Worm (Caenorhabditis elegans) whole organism, young adult: ENCODE measurements around the gene ZC190.7.
"Not testable (repeated sequence)": the region's sequence is repeated elsewhere in the genome, so short reads cannot be mapped to it uniquely, and the experiment has no call there.

Source experiments
- B0019.2 ChIP-seq: fragments of 200-800 bp; sonication (Bioruptor generic); conservative IDR thresholded peaks from 2 replicates; pipeline ENCODE4 v1.3.6; 2022; ENCODE audit warnings: missing genetic modification reagents, missing genetic modification characterization, missing compliant biosample characterization
- B0035.1 ChIP-seq: sonication (generic microtip); optimal IDR thresholded peaks from 2 replicates; lab custom pipeline; 2016; ENCODE audit warnings: missing genetic modification characterization, mild to moderate bottlenecking, missing compliant biosample characterization, missing genotype, missing genetic modification reagents
- B0261.1 ChIP-seq: sonication (generic microtip); optimal IDR thresholded peaks from 2 replicates; lab custom pipeline; 2016; ENCODE audit warnings: mild to moderate bottlenecking, missing genetic modification characterization, moderate library complexity, missing compliant biosample characterization
- C17E4.6 ChIP-seq: fragments of 200-800 bp; sonication (Bioruptor generic); IDR thresholded peaks from 2 replicates; pipeline ENCODE4 v1.3.6; 2022; ENCODE audit warnings: missing genetic modification reagents, missing genetic modification characterization, missing compliant biosample characterization
- F22D6.2 ChIP-seq: sonication (generic microtip); optimal IDR thresholded peaks from 2 replicates; lab custom pipeline; 2016; ENCODE audit warnings: mild to moderate bottlenecking, missing genetic modification characterization, missing compliant biosample characterization
- F37B4.10 ChIP-seq: fragments of 200-800 bp; sonication (Bioruptor generic); IDR thresholded peaks from 2 replicates; pipeline ENCODE4 v1.3.6; 2022; ENCODE audit warnings: missing genetic modification characterization, missing compliant biosample characterization
- F39B2.1 ChIP-seq: fragments of 200-800 bp; sonication (Bioruptor generic); IDR thresholded peaks from 2 replicates; pipeline ENCODE4 v1.3.6; 2022; ENCODE audit warnings: missing genetic modification reagents, missing genetic modification characterization, missing compliant biosample characterization
- F52B5.7 ChIP-seq: sonication (generic microtip); optimal IDR thresholded peaks from 2 replicates; lab custom pipeline; 2016; ENCODE audit warnings: mild to moderate bottlenecking, missing genetic modification characterization, missing compliant biosample characterization
- F57A8.1 ChIP-seq: fragments of 200-800 bp; sonication (Bioruptor generic); optimal IDR thresholded peaks from 2 replicates; lab custom pipeline; 2018; ENCODE audit warnings: mild to moderate bottlenecking, missing genetic modification characterization, moderate library complexity, missing compliant biosample characterization
- K11D2.4 ChIP-seq: fragments of 200-800 bp; sonication (Bioruptor generic); IDR thresholded peaks from 2 replicates; pipeline ENCODE4 v1.3.6; 2022; ENCODE audit warnings: missing genetic modification reagents, missing genetic modification characterization, missing compliant biosample characterization
- T26A5.8 ChIP-seq: sonication (generic microtip); optimal IDR thresholded peaks from 2 replicates; lab custom pipeline; 2016; ENCODE audit warnings: missing genetic modification characterization, missing compliant biosample characterization
- ceh-40 ChIP-seq: fragments of 200-800 bp; sonication (Bioruptor generic); IDR thresholded peaks from 2 replicates; pipeline ENCODE4 v1.3.6; 2022; ENCODE audit warnings: missing genetic modification characterization, missing compliant biosample characterization
- ceh-58 ChIP-seq: fragments of 200-800 bp; sonication (Bioruptor generic); IDR thresholded peaks from 2 replicates; pipeline ENCODE4 v1.3.6; 2022; ENCODE audit warnings: missing genetic modification characterization, missing compliant biosample characterization
- ceh-79 ChIP-seq: sonication (generic microtip); optimal IDR thresholded peaks from 2 replicates; lab custom pipeline; 2017; ENCODE audit warnings: mild to moderate bottlenecking, missing genetic modification characterization, missing compliant biosample characterization
- dpff-1 ChIP-seq: sonication (generic microtip); optimal IDR thresholded peaks from 2 replicates; lab custom pipeline; 2017; ENCODE audit warnings: mild to moderate bottlenecking, missing genetic modification characterization, missing compliant biosample characterization
- dpl-1 ChIP-seq: fragments of 150-350 bp; optimal IDR thresholded peaks from 2 replicates; lab custom pipeline; 2014; ENCODE audit warnings: missing biosample characterization, missing genetic modification reagents, missing genetic modification characterization
- hrde-1 ChIP-seq: sonication (generic microtip); optimal IDR thresholded peaks from 2 replicates; lab custom pipeline; 2016; ENCODE audit warnings: missing genetic modification characterization, mild to moderate bottlenecking, missing compliant biosample characterization, moderate library complexity, missing genotype, missing genetic modification reagents, borderline replicate concordance
- hsf-1 ChIP-seq: fragments of 200-800 bp; sonication (Bioruptor generic); IDR thresholded peaks from 2 replicates; pipeline ENCODE4 v1.3.6; 2022; ENCODE audit warnings: missing genetic modification reagents, missing genetic modification characterization, missing compliant biosample characterization
- lag-1 ChIP-seq: fragments of 200-800 bp; sonication (Bioruptor generic); IDR thresholded peaks from 2 replicates; pipeline ENCODE4 v1.3.6; 2022; ENCODE audit warnings: missing genetic modification reagents, missing genetic modification characterization, missing compliant biosample characterization
- lin-26 ChIP-seq: fragments of 200-800 bp; sonication (Bioruptor generic); IDR thresholded peaks from 2 replicates; pipeline ENCODE4 v1.3.6; 2022; ENCODE audit warnings: missing genetic modification reagents, missing genetic modification characterization, missing compliant biosample characterization
- lin-54 ChIP-seq: fragments of 200-800 bp; sonication (Bioruptor generic); optimal IDR thresholded peaks from 2 replicates; lab custom pipeline; 2018; ENCODE audit warnings: mild to moderate bottlenecking, missing genetic modification characterization, missing compliant biosample characterization
- lsl-1 ChIP-seq: fragments of 200-800 bp; sonication (Bioruptor generic); optimal IDR thresholded peaks from 2 replicates; lab custom pipeline; 2018; ENCODE audit warnings: mild to moderate bottlenecking, missing genetic modification characterization, moderate library complexity, missing compliant biosample characterization
- nhr-179 ChIP-seq: sonication (generic microtip); optimal IDR thresholded peaks from 2 replicates; lab custom pipeline; 2016; ENCODE audit warnings: mild to moderate bottlenecking, missing genetic modification characterization, missing compliant biosample characterization
- nhr-80 ChIP-seq: sonication (generic microtip); optimal IDR thresholded peaks from 2 replicates; lab custom pipeline; 2016; ENCODE audit warnings: missing genetic modification characterization, missing compliant biosample characterization
- pbrm-1 ChIP-seq: fragments of 200-800 bp; sonication (Bioruptor generic); IDR thresholded peaks from 2 replicates; pipeline ENCODE4 v1.3.6; 2022; ENCODE audit warnings: missing genetic modification reagents, missing genetic modification characterization, missing compliant biosample characterization
- pha-4 ChIP-seq: fragments of 150-350 bp; sonication (generic microtip); optimal IDR thresholded peaks from 2 replicates; lab custom pipeline; 2014; ENCODE audit warnings: missing biosample characterization, missing genetic modification reagents, missing genetic modification characterization
- rpc-1 ChIP-seq, 2 experiments: fragments of 150-350 bp in 1 of 2; sonication (generic microtip) in 1 of 2; optimal IDR thresholded peaks; 2 replicates each; lab custom pipeline; 2014 to 2018; ENCODE audit warnings: missing biosample characterization in 1 of 2, missing genetic modification characterization in 1 of 2, missing genetic modification reagents in 1 of 2, missing genotype in 1 of 2
- snpc-1.1 ChIP-seq: sonication (generic microtip); optimal IDR thresholded peaks from 2 replicates; lab custom pipeline; 2017; ENCODE audit warnings: missing genetic modification characterization, mild to moderate bottlenecking, missing compliant biosample characterization, antibody characterized with exemption, moderate library complexity, missing genotype, missing genetic modification reagents; ENCODE audit not compliant: insufficient read depth
- snpc-4 ChIP-seq, 5 experiments: fragments of 150-350 bp in 1 of 5; sonication (generic microtip) in 4 of 5; optimal IDR thresholded peaks; 2 replicates each; lab custom pipeline; 2014 to 2018; ENCODE audit warnings: missing genetic modification characterization in 5 of 5, missing biosample characterization in 3 of 5, antibody characterized with exemption in 2 of 5, mild to moderate bottlenecking in 2 of 5, missing compliant biosample characterization in 2 of 5, missing genotype in 2 of 5, moderate library complexity in 2 of 5, missing genetic modification reagents in 1 of 5
- somi-1 ChIP-seq: fragments of 200-800 bp; sonication (Bioruptor generic); optimal IDR thresholded peaks from 2 replicates; lab custom pipeline; 2018; ENCODE audit warnings: mild to moderate bottlenecking, missing genetic modification characterization, missing compliant biosample characterization
- zfh-2 ChIP-seq: fragments of 200-800 bp; sonication (Bioruptor generic); conservative IDR thresholded peaks from 2 replicates; pipeline ENCODE4 v1.3.6; 2022; ENCODE audit warnings: missing genetic modification reagents, missing genetic modification characterization, missing compliant biosample characterization
- ztf-22 ChIP-seq: fragments of 200-800 bp; sonication (Bioruptor generic); optimal IDR thresholded peaks from 2 replicates; lab custom pipeline; 2018; ENCODE audit warnings: mild to moderate bottlenecking, missing genetic modification characterization, moderate library complexity, missing compliant biosample characterization

Gene ZC190.7

ce11 chrV:8711910-8712309 lies 25.2 kb upstream of the ZC190.7 start, which contains the start of gene ZC178.2:
Gene ZC178.2 (minus strand): TSS chrV:8712010.
- TF ChIP-seq C17E4.6 (GFP tag; lab: Robert Waterston, UW) (no peak), zfh-2 (no peak), dpl-1 (GFP tag; lab: Kevin White, UChicago) (no peak), pha-4 (no peak), ceh-79 (no peak)

- not testable (repeated sequence) for TF ChIP-seq B0261.1 (tag; lab: Kevin White, UChicago); lin-54 (GFP tag; lab: Kevin White, UChicago); lag-1 (GFP tag; lab: Robert Waterston, UW)
Observed at ce11 chrV:8696218-8696617, 9.6 kb upstream of the ZC190.7 start, which contains the start of gene ZC190.10. Gene ZC190.10 (minus strand): TSS chrV:8696318.

ce11 chrV:8687707-8688106 lies 1.0 kb upstream of the ZC190.7 start, which contains the start of gene ZC190.8:
Gene ZC190.8 (minus strand): TSS chrV:8687807.
- no peak for TF ChIP-seq zfh-2
- no peak for TF ChIP-seq ceh-58 (GFP tag; lab: Robert Waterston, UW)
- TF ChIP-seq F22D6.2 (tag; lab: Kevin White, UChicago) = no peak
- no peak for TF ChIP-seq F52B5.7 (tag; lab: Kevin White, UChicago)
- no peak for TF ChIP-seq rpc-1 (optimal IDR thresholded peaks at IDR 0.05; lab: Kevin White, UChicago)
- no peak for TF ChIP-seq rpc-1 (tag; optimal IDR thresholded peaks at IDR 0.05; lab: Kevin White, UChicago)
- TF ChIP-seq F57A8.1 (GFP tag; lab: Kevin White, UChicago) = no peak
- no peak for TF ChIP-seq somi-1 (GFP tag; lab: Kevin White, UChicago)
- no peak for TF ChIP-seq hsf-1 (GFP tag; lab: Robert Waterston, UW)
- TF ChIP-seq ceh-40 (GFP tag; lab: Robert Waterston, UW) = no peak
- TF ChIP-seq dpff-1 = no peak
- no peak for TF ChIP-seq hrde-1 (tag; lab: Kevin White, UChicago)
- TF ChIP-seq T26A5.8 (tag; lab: Kevin White, UChicago) = no peak
- no peak for TF ChIP-seq lin-26 (GFP tag; lab: Robert Waterston, UW)
- TF ChIP-seq C17E4.6 (GFP tag; lab: Robert Waterston, UW) = no peak
- no peak for TF ChIP-seq pbrm-1

- TF ChIP-seq F39B2.1 (GFP tag; lab: Robert Waterston, UW) (no peak), lsl-1 (GFP tag; lab: Kevin White, UChicago) (no peak), nhr-179 (tag; lab: Kevin White, UChicago) (no peak), B0019.2 (GFP tag; lab: Robert Waterston, UW) (no peak), F37B4.10 (GFP tag; lab: Robert Waterston, UW) (no peak)
Observed at ce11 chrV:8683787-8684186, 2.9 kb downstream of the ZC190.7 start.

ce11 chrV:8682719-8683118 lies 3.9 kb downstream of the ZC190.7 start, which contains the start of gene cln-3.3:
Gene cln-3.3 (plus strand): TSS chrV:8683052.
- no peak for TF ChIP-seq K11D2.4
- no peak for TF ChIP-seq B0035.1
- TF ChIP-seq nhr-80 (tag; lab: Kevin White, UChicago) = peak; percentile 44
- TF ChIP-seq F37B4.10 (GFP tag; lab: Robert Waterston, UW) = no peak
- TF ChIP-seq snpc-4 (GFP tag; optimal IDR thresholded peaks at IDR 0.05; lab: Kevin White, UChicago) = no peak
- TF ChIP-seq snpc-4 (tag; optimal IDR thresholded peaks at IDR 0.05; lab: Kevin White, UChicago) = no peak
- no peak for TF ChIP-seq snpc-1.1 (tag; lab: Kevin White, UChicago)
- no peak for TF ChIP-seq ztf-22 (GFP tag; lab: Kevin White, UChicago)
- TF ChIP-seq, all 124 proteins: peak for 1
